Worm (Caenorhabditis elegans): ENCODE results near the gene Y81G3A.1.
"Not testable (repeated sequence)": the region's sequence is repeated elsewhere in the genome, so short reads cannot be mapped to it uniquely, and the experiment has no call there.

- not testable (repeated sequence) for TF ChIP-seq snpc-4 (tag; optimal IDR thresholded peaks at IDR 0.05); dve-1 (tag; optimal IDR thresholded peaks at IDR 0.05; ENCODE audit: insufficient read depth); lin-13 (GFP tag; optimal IDR thresholded peaks at IDR 0.05); ama-1 (optimal IDR thresholded peaks at IDR 0.05); nhr-11 (tag; optimal IDR thresholded peaks at IDR 0.05); ZK546.5 (tag; optimal IDR thresholded peaks at IDR 0.05); skn-1 (tag; optimal IDR thresholded peaks at IDR 0.05); fos-1 (tag; optimal IDR thresholded peaks at IDR 0.05); R02D3.7 (tag; optimal IDR thresholded peaks at IDR 0.05); nhr-111 (GFP tag; optimal IDR thresholded peaks at IDR 0.05); daf-19 (GFP tag; conservative IDR thresholded peaks at IDR 0.05)
Measured at ce11 chrII:13047106-13047505, 36.6 kb downstream of the Y81G3A.1 start, which contains the start of gene F42G4.7.
